Fruit fly (Drosophila melanogaster) whole organism, wandering third instar larva: ENCODE data around the gene Frq1.

Source experiments
- CG9705 ChIP-seq: fragments of 200-800 bp; sonication (Bioruptor generic); optimal IDR thresholded peaks from 2 replicates; lab custom pipeline; 2018; ENCODE audit warnings: missing biosample characterization, mild to moderate bottlenecking, missing genetic modification characterization
- Hr78 ChIP-seq: fragments of >200 bp; optimal IDR thresholded peaks from 2 replicates; lab custom pipeline; 2017; ENCODE audit warnings: missing biosample characterization, missing genetic modification characterization
- Myc ChIP-seq: fragments of >200 bp; optimal IDR thresholded peaks from 2 replicates; lab custom pipeline; 2017
- Sp1 ChIP-seq: fragments of 200-800 bp; sonication (Bioruptor generic); optimal IDR thresholded peaks from 3 replicates; lab custom pipeline; 2019; ENCODE audit warnings: missing biosample characterization, mild to moderate bottlenecking, missing genetic modification characterization, moderate library complexity
- dl ChIP-seq, 2 experiments: fragments of 175-275, 200-275 bp in 1 of 2; fragments of 200-275 bp in 1 of 2; sonication (Bioruptor generic); optimal IDR thresholded peaks; lab custom pipeline; 2018; ENCODE audit warnings: mild to moderate bottlenecking in 2 of 2, missing biosample characterization in 2 of 2, missing genetic modification characterization in 2 of 2, moderate library complexity in 2 of 2; ENCODE audit not compliant: partially characterized antibody in 2 of 2, insufficient read depth in 1 of 2
- dsf ChIP-seq: sonication (Bioruptor generic); optimal IDR thresholded peaks from 2 replicates; lab custom pipeline; 2016; ENCODE audit warnings: missing biosample characterization, missing genetic modification characterization, borderline replicate concordance
- pan ChIP-seq: fragments of >200 bp; optimal IDR thresholded peaks from 2 replicates; lab custom pipeline; 2017
- psq ChIP-seq: fragments of 200-800 bp; sonication (Bioruptor generic); optimal IDR thresholded peaks from 3 replicates; lab custom pipeline; 2017; ENCODE audit warnings: missing biosample characterization, mild to moderate bottlenecking, missing genetic modification characterization, moderate library complexity
- sage ChIP-seq: fragments of 200-800 bp; sonication (Bioruptor generic); optimal IDR thresholded peaks from 2 replicates; lab custom pipeline; 2016; ENCODE audit warnings: missing biosample characterization, mild to moderate bottlenecking, missing genetic modification characterization

- TF ChIP-seq sage (GFP tag; lab: Kevin White, UChicago) (no peak), psq (GFP tag; lab: Kevin White, UChicago) (no peak), Myc (lab: Kevin White, UChicago) (no peak), pan (lab: Kevin White, UChicago) (no peak), CG9705 (GFP tag; lab: Kevin White, UChicago) (no peak), Hr78 (GFP tag; lab: Kevin White, UChicago) (no peak), dsf (no peak), dl (GFP tag; optimal IDR thresholded peaks at IDR 0.05; lab: Kevin White, UChicago; ENCODE audit: insufficient read depth in 1 of 2, partially characterized antibody in 2 of 2) (no peak), Sp1 (GFP tag; lab: Kevin White, UChicago) (no peak)
These were observed 25.9 kb upstream of the Frq1 start for dm6 chrX:18129297-18129696.
